Worm (Caenorhabditis elegans): ENCODE results near the gene his-48.
A peak's percentile ranks its signal among the peaks of the same experiment; 100 is the strongest.

DNA sequence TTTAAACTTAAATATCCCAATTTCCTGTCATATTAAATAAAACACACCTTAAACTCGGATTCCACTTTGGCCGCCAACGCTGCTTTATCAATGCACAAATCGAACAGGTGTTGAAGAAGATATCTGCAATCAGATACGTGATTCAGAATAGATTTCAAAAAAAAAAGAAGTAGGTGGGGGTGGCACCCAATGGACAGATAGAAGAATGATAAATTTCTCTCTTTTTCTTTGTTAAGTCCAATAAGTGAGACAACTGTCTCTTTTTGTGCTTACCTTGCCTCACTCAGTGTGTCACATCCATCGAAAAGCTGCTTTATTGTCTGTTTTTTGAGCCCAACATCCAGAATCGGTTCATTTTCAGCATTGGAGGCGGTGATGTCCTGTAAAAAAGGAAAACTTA is 26.3 kb downstream of the his-48 start:
- TF ChIP-seq nhr-129 (tag; optimal IDR thresholded peaks at IDR 0.05) (peak; percentile 34), nhr-23 (tag; optimal IDR thresholded peaks at IDR 0.05) (no peak), aly-2 (tag; optimal IDR thresholded peaks at IDR 0.05) (no peak), unc-55 (GFP tag; optimal IDR thresholded peaks at IDR 0.05) (no peak), fos-1 (tag; optimal IDR thresholded peaks at IDR 0.05) (no peak), skn-1 (tag; optimal IDR thresholded peaks at IDR 0.05) (no peak), snpc-4 (tag; optimal IDR thresholded peaks at IDR 0.05) (no peak), lin-13 (GFP tag; optimal IDR thresholded peaks at IDR 0.05) (no peak), lin-39 (tag; optimal IDR thresholded peaks at IDR 0.05) (no peak), blmp-1 (tag; optimal IDR thresholded peaks at IDR 0.05; ENCODE audit: insufficient read depth) (no peak), ZK546.5 (tag; optimal IDR thresholded peaks at IDR 0.05) (no peak), lsy-2 (tag; optimal IDR thresholded peaks at IDR 0.05) (peak in 1 of 2 experiments; percentile 7), ama-1 (optimal IDR thresholded peaks at IDR 0.05) (no peak)
